Fruit fly (Drosophila melanogaster): ENCODE results near the gene Hsp68.

The Hsp68 gene

dm6 chr3R:24084975-24085374, 27.9 kb upstream of the Hsp68 start:
- TF ChIP-seq CG17806 (tag; optimal IDR thresholded peaks at IDR 0.05) (no peak), CG8301 (tag; optimal IDR thresholded peaks at IDR 0.05) (no peak), CG32121 (GFP tag; IDR thresholded peaks at IDR 0.05) (no peak), CG13204 (GFP tag; optimal IDR thresholded peaks at IDR 0.05) (no peak), CG12605 (GFP tag; IDR thresholded peaks at IDR 0.05) (no peak), Snoo (tag; optimal IDR thresholded peaks at IDR 0.05) (no peak), CG34367 (tag; optimal IDR thresholded peaks at IDR 0.05) (no peak), Ets98B (GFP tag; IDR thresholded peaks at IDR 0.05) (no peak), rn (GFP tag; IDR thresholded peaks at IDR 0.05) (no peak), CG14655 (GFP tag; optimal IDR thresholded peaks at IDR 0.05) (no peak), Pif1A (GFP tag; optimal IDR thresholded peaks at IDR 0.05) (no peak), CG15710 (tag; optimal IDR thresholded peaks at IDR 0.05) (no peak), D1 (tag; optimal IDR thresholded peaks at IDR 0.05) (no peak), Pif1B (GFP tag; optimal IDR thresholded peaks at IDR 0.05) (no peak), CG4496 (GFP tag; IDR thresholded peaks at IDR 0.05) (no peak), gl (tag; optimal IDR thresholded peaks at IDR 0.05) (no peak)

- no peak for TF ChIP-seq CG9948 (tag; optimal IDR thresholded peaks at IDR 0.05)
- no peak for TF ChIP-seq D1 (tag; optimal IDR thresholded peaks at IDR 0.05)
These were observed 22.5 kb upstream of the Hsp68 start for dm6 chr3R:24079613-24080012.

dm6 chr3R:24079110-24079509, 22.0 kb upstream of the Hsp68 start:
- TF ChIP-seq CG10348 (GFP tag; IDR thresholded peaks at IDR 0.05) (no peak), Ets98B (GFP tag; IDR thresholded peaks at IDR 0.05) (no peak), D1 (tag; optimal IDR thresholded peaks at IDR 0.05) (no peak), CG8159 (tag; optimal IDR thresholded peaks at IDR 0.05) (peak; percentile 13), CG17806 (tag; optimal IDR thresholded peaks at IDR 0.05) (no peak), CG34367 (tag; optimal IDR thresholded peaks at IDR 0.05) (peak; percentile 11), gl (tag; optimal IDR thresholded peaks at IDR 0.05) (no peak), Pif1A (GFP tag; optimal IDR thresholded peaks at IDR 0.05) (peak; percentile 22), CG13204 (GFP tag; optimal IDR thresholded peaks at IDR 0.05) (no peak), Pif1B (GFP tag; optimal IDR thresholded peaks at IDR 0.05) (no peak), CG14655 (GFP tag; optimal IDR thresholded peaks at IDR 0.05) (peak; percentile 4), Snoo (tag; optimal IDR thresholded peaks at IDR 0.05) (no peak), EcR (GFP tag; optimal IDR thresholded peaks at IDR 0.05) (no peak), CG15710 (tag; optimal IDR thresholded peaks at IDR 0.05) (no peak), fd96Ca (GFP tag; IDR thresholded peaks at IDR 0.05) (no peak), CG32121 (GFP tag; IDR thresholded peaks at IDR 0.05) (no peak), rn (GFP tag; IDR thresholded peaks at IDR 0.05) (no peak), CG4496 (GFP tag; IDR thresholded peaks at IDR 0.05) (peak; percentile 56; the same call in 1 of the 3 replicates), CG8301 (tag; optimal IDR thresholded peaks at IDR 0.05) (peak; percentile 23), CG12605 (GFP tag; IDR thresholded peaks at IDR 0.05) (peak; percentile 31; the same call in 1 of the 2 replicates), CG9948 (tag; optimal IDR thresholded peaks at IDR 0.05) (no peak)

dm6 chr3R:24073703-24074102, 16.6 kb upstream of the Hsp68 start:
- TF ChIP-seq CG9948 (tag; optimal IDR thresholded peaks at IDR 0.05) = peak; percentile 33
- TF ChIP-seq Ets98B (GFP tag; IDR thresholded peaks at IDR 0.05) = no peak
- TF ChIP-seq CG4496 (GFP tag; IDR thresholded peaks at IDR 0.05) = no peak
- no peak for TF ChIP-seq fd96Ca (GFP tag; IDR thresholded peaks at IDR 0.05)
- TF ChIP-seq CG32121 (GFP tag; IDR thresholded peaks at IDR 0.05) = no peak
- TF ChIP-seq CG34367 (tag; optimal IDR thresholded peaks at IDR 0.05) = no peak
- no peak for TF ChIP-seq D1 (tag; optimal IDR thresholded peaks at IDR 0.05)
- peak; percentile 36 for TF ChIP-seq CG14655 (GFP tag; optimal IDR thresholded peaks at IDR 0.05)
- peak; percentile 26 for TF ChIP-seq CG15710 (tag; optimal IDR thresholded peaks at IDR 0.05)
- peak; percentile 56 for TF ChIP-seq CG8159 (tag; optimal IDR thresholded peaks at IDR 0.05)
- TF ChIP-seq Pif1A (GFP tag; optimal IDR thresholded peaks at IDR 0.05) = peak; percentile 28
- TF ChIP-seq CG8301 (tag; optimal IDR thresholded peaks at IDR 0.05) = no peak
- TF ChIP-seq CG17806 (tag; optimal IDR thresholded peaks at IDR 0.05) = peak; percentile 32
- no peak for TF ChIP-seq gl (tag; optimal IDR thresholded peaks at IDR 0.05)

- TF ChIP-seq Snoo (tag; optimal IDR thresholded peaks at IDR 0.05) = no peak
- no peak for TF ChIP-seq CG17806 (tag; optimal IDR thresholded peaks at IDR 0.05)
- no peak for TF ChIP-seq Ets98B (GFP tag; IDR thresholded peaks at IDR 0.05)
- no peak for TF ChIP-seq EcR (GFP tag; optimal IDR thresholded peaks at IDR 0.05)
- TF ChIP-seq CG10348 (GFP tag; IDR thresholded peaks at IDR 0.05) = no peak
- no peak for TF ChIP-seq CG32121 (GFP tag; IDR thresholded peaks at IDR 0.05)
- TF ChIP-seq Pif1A (GFP tag; optimal IDR thresholded peaks at IDR 0.05) = no peak
- TF ChIP-seq CG15710 (tag; optimal IDR thresholded peaks at IDR 0.05) = no peak
- no peak for TF ChIP-seq CG13204 (GFP tag; optimal IDR thresholded peaks at IDR 0.05)
- TF ChIP-seq CG34367 (tag; optimal IDR thresholded peaks at IDR 0.05) = no peak
- no peak for TF ChIP-seq CG12605 (GFP tag; IDR thresholded peaks at IDR 0.05)
- TF ChIP-seq CG8159 (tag; optimal IDR thresholded peaks at IDR 0.05) = no peak
These were observed 12.9 kb upstream of the Hsp68 start for dm6 chr3R:24069965-24070364.

- TF ChIP-seq D1 (tag; optimal IDR thresholded peaks at IDR 0.05) = no peak
- TF ChIP-seq Snoo (tag; optimal IDR thresholded peaks at IDR 0.05) = no peak
- TF ChIP-seq CG32121 (GFP tag; IDR thresholded peaks at IDR 0.05) = no peak
- TF ChIP-seq rn (GFP tag; IDR thresholded peaks at IDR 0.05) = no peak
- TF ChIP-seq Pif1B (GFP tag; optimal IDR thresholded peaks at IDR 0.05) = no peak
- TF ChIP-seq CG8301 (tag; optimal IDR thresholded peaks at IDR 0.05) = no peak
- no peak for TF ChIP-seq CG8159 (tag; optimal IDR thresholded peaks at IDR 0.05)
- TF ChIP-seq CG15710 (tag; optimal IDR thresholded peaks at IDR 0.05) = no peak
- TF ChIP-seq gl (tag; optimal IDR thresholded peaks at IDR 0.05) = no peak
- TF ChIP-seq CG13204 (GFP tag; optimal IDR thresholded peaks at IDR 0.05) = no peak
- no peak for TF ChIP-seq CG4496 (GFP tag; IDR thresholded peaks at IDR 0.05)
- TF ChIP-seq Ets98B (GFP tag; IDR thresholded peaks at IDR 0.05) = no peak
- no peak for TF ChIP-seq CG12605 (GFP tag; IDR thresholded peaks at IDR 0.05)
These were observed 11.7 kb upstream of the Hsp68 start for dm6 chr3R:24068830-24069229.
